Fruit fly (Drosophila melanogaster) whole organism, pupa: ENCODE data around the gene GAPcenA.

Source experiments
- CG10348 ChIP-seq: fragments of 200-800 bp; sonication (Bioruptor generic); IDR thresholded peaks from 2 replicates; pipeline ENCODE4 v1.3.6; 2022; ENCODE audit warnings: missing biosample characterization, missing genetic modification characterization
- CG12605 ChIP-seq: fragments of 200-800 bp; sonication (Bioruptor generic); IDR thresholded peaks from 2 replicates; pipeline ENCODE4 v1.3.6; 2022; ENCODE audit warnings: missing biosample characterization, missing genetic modification characterization
- CG14655 ChIP-seq: fragments of 200-800 bp; sonication (Bioruptor generic); optimal IDR thresholded peaks from 3 replicates; lab custom pipeline; 2017; ENCODE audit warnings: mild to moderate bottlenecking, missing biosample characterization, missing genetic modification reagents, missing genetic modification characterization
- CG17806 ChIP-seq: fragments of 200-800 bp; sonication (Bioruptor generic); optimal IDR thresholded peaks from 2 replicates; lab custom pipeline; 2018; ENCODE audit warnings: missing biosample characterization, mild to moderate bottlenecking, missing genetic modification characterization, moderate library complexity
- CG32121 ChIP-seq: fragments of 200-800 bp; sonication (Bioruptor generic); IDR thresholded peaks from 2 replicates; pipeline ENCODE4 v1.3.6; 2022; ENCODE audit warnings: missing biosample characterization, missing genetic modification characterization
- CG34367 ChIP-seq: fragments of 200-800 bp; sonication (Bioruptor generic); optimal IDR thresholded peaks from 2 replicates; lab custom pipeline; 2018; ENCODE audit warnings: missing biosample characterization, mild to moderate bottlenecking, missing genetic modification characterization
- CG9948 ChIP-seq: fragments of 200-800 bp; sonication (Bioruptor generic); optimal IDR thresholded peaks from 2 replicates; lab custom pipeline; 2018; ENCODE audit warnings: missing biosample characterization, mild to moderate bottlenecking, missing genetic modification characterization, moderate library complexity
- Pif1A ChIP-seq: fragments of 200-800 bp; sonication (Bioruptor generic); optimal IDR thresholded peaks from 3 replicates; lab custom pipeline; 2016; ENCODE audit warnings: missing biosample characterization, missing genetic modification characterization
- rn ChIP-seq: fragments of 200-800 bp; sonication (Bioruptor generic); IDR thresholded peaks from 2 replicates; pipeline ENCODE4 v1.3.6; 2022; ENCODE audit warnings: missing biosample characterization, missing genetic modification characterization

DNA sequence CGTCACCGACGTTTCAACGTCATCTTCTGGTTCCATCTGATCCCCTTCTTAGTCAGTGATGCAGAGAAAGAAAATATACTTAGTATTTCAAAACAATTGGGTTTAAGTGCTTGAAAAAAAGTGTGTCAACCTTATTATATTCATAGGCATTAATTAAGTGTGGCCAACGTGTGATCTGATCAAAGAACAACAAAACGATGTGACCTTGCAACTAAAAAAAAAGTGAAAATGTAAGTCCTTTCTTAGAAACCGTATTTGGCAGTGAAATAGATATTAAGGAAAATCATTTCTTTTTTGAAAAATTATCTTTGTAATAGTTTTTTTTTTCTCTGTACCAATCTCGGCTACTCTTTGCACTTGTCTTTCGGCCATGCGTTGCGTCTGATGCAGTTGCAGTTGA is 38.7 kb downstream of the GAPcenA start:
- TF ChIP-seq rn (no peak), CG9948 (tag; lab: Kevin White, UChicago) (peak; percentile 86), CG34367 (tag; lab: Kevin White, UChicago) (peak; percentile 81), CG10348 (GFP tag; lab: Robert Waterston, UW) (no peak), CG14655 (GFP tag; lab: Kevin White, UChicago) (peak; percentile 93), CG12605 (peak; percentile 63; the same call in 1 of the 2 replicates), CG32121 (peak; percentile 13; the same call in 1 of the 2 replicates), Pif1A (GFP tag; lab: Kevin White, UChicago) (peak; percentile 86), CG17806 (peak; percentile 79)
